Worm (Caenorhabditis elegans): ENCODE results near the gene C47A4.5.

C47A4.5 gene

ce11 chrIV:13745409-13745808 lies at the start of gene C47A4.5:
Gene C47A4.5, plus strand, starts transcription at chrIV:13745709.
- no peak for TF ChIP-seq unc-62 (GFP tag; optimal IDR thresholded peaks at IDR 0.05)

ce11 chrIV:13695720-13696364 lies 49.7 kb upstream of the C47A4.5 start:
- TF ChIP-seq unc-62 (GFP tag; optimal IDR thresholded peaks at IDR 0.05) = peak; percentile 27

- no peak for TF ChIP-seq unc-62 (GFP tag; optimal IDR thresholded peaks at IDR 0.05)
Measured at ce11 chrIV:13696900-13697299, 48.6 kb upstream of the C47A4.5 start.

ce11 chrIV:13698603-13699002 lies 46.9 kb upstream of the C47A4.5 start, which contains the start of gene T23G4.127:
Gene T23G4.127, minus strand, starts transcription at chrIV:13698703.
- TF ChIP-seq unc-62 (GFP tag; optimal IDR thresholded peaks at IDR 0.05) = no peak

ce11 chrIV:13699384-13699788 lies 46.1 kb upstream of the C47A4.5 start:
- TF ChIP-seq unc-62 (GFP tag; optimal IDR thresholded peaks at IDR 0.05) = no peak

- no peak for TF ChIP-seq unc-62 (GFP tag; optimal IDR thresholded peaks at IDR 0.05)
Measured at ce11 chrIV:13700847-13701246, 44.7 kb upstream of the C47A4.5 start.

ce11 chrIV:13701472-13701871 lies 44.0 kb upstream of the C47A4.5 start:
- no peak for TF ChIP-seq unc-62 (GFP tag; optimal IDR thresholded peaks at IDR 0.05)

- TF ChIP-seq unc-62 (GFP tag; optimal IDR thresholded peaks at IDR 0.05) = no peak
Measured at ce11 chrIV:13702681-13703080, 42.8 kb upstream of the C47A4.5 start.

ce11 chrIV:13703828-13704425 lies 41.6 kb upstream of the C47A4.5 start, which contains the start of gene tlp-1:
Gene tlp-1, minus strand, starts transcription at chrIV:13704082.
- no peak for TF ChIP-seq unc-62 (GFP tag; optimal IDR thresholded peaks at IDR 0.05)

- no peak for TF ChIP-seq unc-62 (GFP tag; optimal IDR thresholded peaks at IDR 0.05)
Measured at ce11 chrIV:13707894-13708293, 37.6 kb upstream of the C47A4.5 start.

ce11 chrIV:13709069-13709640 lies 36.4 kb upstream of the C47A4.5 start:
- TF ChIP-seq unc-62 (GFP tag; optimal IDR thresholded peaks at IDR 0.05) = no peak

- TF ChIP-seq unc-62 (GFP tag; optimal IDR thresholded peaks at IDR 0.05) = no peak
Measured at ce11 chrIV:13710367-13710766, 35.1 kb upstream of the C47A4.5 start.

ce11 chrIV:13716279-13716678 lies 29.2 kb upstream of the C47A4.5 start, which contains the start of gene C47A4.1:
Gene C47A4.1, minus strand, starts transcription at chrIV:13716379.
- TF ChIP-seq unc-62 (GFP tag; optimal IDR thresholded peaks at IDR 0.05) = no peak

- TF ChIP-seq unc-62 (GFP tag; optimal IDR thresholded peaks at IDR 0.05) = no peak
Measured at ce11 chrIV:13716735-13717134, 28.8 kb upstream of the C47A4.5 start.

ce11 chrIV:13718918-13719317 lies 26.6 kb upstream of the C47A4.5 start:
- no peak for TF ChIP-seq unc-62 (GFP tag; optimal IDR thresholded peaks at IDR 0.05)

- TF ChIP-seq unc-62 (GFP tag; optimal IDR thresholded peaks at IDR 0.05) = no peak
Measured at ce11 chrIV:13721000-13721399, 24.5 kb upstream of the C47A4.5 start.

ce11 chrIV:13725201-13725600 lies 20.3 kb upstream of the C47A4.5 start:
- no peak for TF ChIP-seq unc-62 (GFP tag; optimal IDR thresholded peaks at IDR 0.05)

Data from whole organism, dauer.